Worm (Caenorhabditis elegans): ENCODE measurements around the gene F22B7.9.

DNA sequence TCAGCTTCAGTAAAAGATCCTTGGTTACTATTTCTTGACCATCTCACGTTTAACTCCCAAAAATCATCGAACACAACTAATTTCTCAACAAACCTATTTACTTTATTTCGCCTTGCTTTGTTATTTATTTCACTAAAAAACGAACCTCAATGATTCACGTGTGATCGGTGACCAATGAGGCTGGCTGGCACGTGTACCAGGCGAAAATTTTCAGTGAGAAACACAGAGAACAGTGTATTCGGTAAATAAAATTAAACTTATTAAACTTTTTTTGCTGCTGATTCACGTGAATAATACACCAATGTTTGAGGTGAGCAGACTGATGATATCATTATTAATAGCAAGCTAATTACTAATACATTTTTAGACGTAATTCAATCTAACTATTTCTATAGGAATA is 1.7 kb upstream of the F22B7.9 start:
- TF ChIP-seq syd-9 (tag; optimal IDR thresholded peaks at IDR 0.05) (no peak), nhr-232 (tag; optimal IDR thresholded peaks at IDR 0.05) (no peak), tbx-2 (tag; optimal IDR thresholded peaks at IDR 0.05) (no peak), fkh-10 (GFP tag; optimal IDR thresholded peaks at IDR 0.05) (no peak), sox-2 (GFP tag; IDR thresholded peaks at IDR 0.05) (no peak), ceh-34 (tag; optimal IDR thresholded peaks at IDR 0.05) (no peak), nfya-1 (tag; optimal IDR thresholded peaks at IDR 0.05) (no peak), pqm-1 (tag; optimal IDR thresholded peaks at IDR 0.05) (no peak), ceh-31 (tag; optimal IDR thresholded peaks at IDR 0.05) (no peak), ets-4 (tag; optimal IDR thresholded peaks at IDR 0.05) (no peak), ama-1 (optimal IDR thresholded peaks at IDR 0.05) (no peak)

Measured in whole organism, late embryonic.